Worm (Caenorhabditis elegans) whole organism, L2 larva: ENCODE data around the gene crn-5.

Experiments used
- C34F6.9 ChIP-seq: fragments of 150-350 bp; optimal IDR thresholded peaks from 2 replicates; lab custom pipeline; 2014; ENCODE audit warnings: missing biosample characterization, missing genetic modification characterization
- F13H6.1 ChIP-seq: sonication (generic microtip); optimal IDR thresholded peaks from 2 replicates; lab custom pipeline; 2016; ENCODE audit warnings: missing genetic modification characterization, missing compliant biosample characterization
- R02D3.7 ChIP-seq: fragments of 150-350 bp; optimal IDR thresholded peaks from 2 replicates; lab custom pipeline; 2014; ENCODE audit warnings: missing biosample characterization, missing genetic modification characterization
- Y55F3AM.14 ChIP-seq: fragments of 200-800 bp; sonication (Bioruptor generic); optimal IDR thresholded peaks from 2 replicates; lab custom pipeline; 2018; ENCODE audit warnings: mild to moderate bottlenecking, missing genetic modification characterization, missing compliant biosample characterization
- ZK546.5 ChIP-seq: sonication (generic microtip); optimal IDR thresholded peaks from 2 replicates; lab custom pipeline; 2017; ENCODE audit warnings: missing biosample characterization, missing genetic modification characterization
- aly-2 ChIP-seq: fragments of 150-350 bp; optimal IDR thresholded peaks from 2 replicates; lab custom pipeline; 2014; ENCODE audit warnings: missing biosample characterization, missing genetic modification characterization
- ama-1 ChIP-seq: fragments of 150-350 bp; optimal IDR thresholded peaks from 2 replicates; lab custom pipeline; 2018; ENCODE audit warnings: inconsistent platforms
- blmp-1 ChIP-seq: sonication (generic microtip); optimal IDR thresholded peaks from 2 replicates; lab custom pipeline; 2017; ENCODE audit warnings: missing genetic modification characterization, mild to moderate bottlenecking, missing compliant biosample characterization, antibody characterized with exemption, moderate library complexity; ENCODE audit not compliant: insufficient read depth
- ceh-82 ChIP-seq: fragments of 150-350 bp; optimal IDR thresholded peaks from 2 replicates; lab custom pipeline; 2014; ENCODE audit warnings: missing biosample characterization, missing genetic modification characterization
- crh-2 ChIP-seq: sonication (generic microtip); optimal IDR thresholded peaks from 2 replicates; lab custom pipeline; 2017; ENCODE audit warnings: missing biosample characterization, missing genetic modification characterization
- dmd-4 ChIP-seq: sonication (generic microtip); optimal IDR thresholded peaks from 2 replicates; lab custom pipeline; 2017; ENCODE audit warnings: missing biosample characterization, missing genetic modification characterization
- egl-27 ChIP-seq: sonication (generic microtip); optimal IDR thresholded peaks from 3 replicates; lab custom pipeline; 2017; ENCODE audit warnings: missing biosample characterization, missing genetic modification reagents, missing genetic modification characterization
- elt-1 ChIP-seq: fragments of 150-350 bp; optimal IDR thresholded peaks from 2 replicates; lab custom pipeline; 2014; ENCODE audit warnings: missing biosample characterization, missing genetic modification characterization
- elt-3 ChIP-seq: sonication (generic microtip); optimal IDR thresholded peaks from 2 replicates; lab custom pipeline; 2017; ENCODE audit warnings: missing biosample characterization, missing genetic modification characterization
- fos-1 ChIP-seq: fragments of 150-350 bp; optimal IDR thresholded peaks from 2 replicates; lab custom pipeline; 2014; ENCODE audit warnings: missing biosample characterization, missing genetic modification characterization
- gmeb-1 ChIP-seq: fragments of 150-350 bp; optimal IDR thresholded peaks from 2 replicates; lab custom pipeline; 2014; ENCODE audit warnings: missing biosample characterization, missing genetic modification characterization
- lin-11 ChIP-seq: fragments of 150-350 bp; sonication (generic microtip); optimal IDR thresholded peaks from 2 replicates; lab custom pipeline; 2014; ENCODE audit warnings: missing biosample characterization, missing genetic modification characterization, inconsistent platforms, mixed read lengths
- lin-13 ChIP-seq: fragments of 150-350 bp; optimal IDR thresholded peaks from 2 replicates; lab custom pipeline; 2014; ENCODE audit warnings: missing biosample characterization, missing genetic modification reagents, missing genetic modification characterization
- lin-39 ChIP-seq: fragments of 150-350 bp; optimal IDR thresholded peaks from 2 replicates; lab custom pipeline; 2014; ENCODE audit warnings: missing biosample characterization, missing genetic modification reagents, missing genetic modification characterization
- lsy-2 ChIP-seq, 2 experiments: fragments of 150-350 bp in 1 of 2; sonication (generic microtip) in 1 of 2; optimal IDR thresholded peaks; 2 replicates each; lab custom pipeline; 2014 to 2017; ENCODE audit warnings: missing biosample characterization in 2 of 2, missing genetic modification characterization in 2 of 2
- mab-5 ChIP-seq: fragments of 150-350 bp; optimal IDR thresholded peaks from 2 replicates; lab custom pipeline; 2014; ENCODE audit warnings: missing biosample characterization, missing genetic modification characterization
- mdl-1 ChIP-seq, 2 experiments: fragments of 150-350 bp in 1 of 2; sonication (generic microtip) in 1 of 2; optimal IDR thresholded peaks; 2 replicates each; lab custom pipeline; 2017; ENCODE audit warnings: missing biosample characterization in 2 of 2, missing genetic modification characterization in 2 of 2
- nhr-10 ChIP-seq: sonication (generic microtip); optimal IDR thresholded peaks from 2 replicates; lab custom pipeline; 2017; ENCODE audit warnings: missing biosample characterization, missing genetic modification characterization
- nhr-11 ChIP-seq: fragments of 150-350 bp; optimal IDR thresholded peaks from 2 replicates; lab custom pipeline; 2014; ENCODE audit warnings: missing biosample characterization, missing genetic modification characterization
- nhr-129 ChIP-seq: fragments of 150-350 bp; optimal IDR thresholded peaks from 2 replicates; lab custom pipeline; 2014; ENCODE audit warnings: missing biosample characterization, missing genetic modification characterization
- nhr-21 ChIP-seq: fragments of 150-350 bp; optimal IDR thresholded peaks from 2 replicates; lab custom pipeline; 2014; ENCODE audit warnings: missing biosample characterization, missing genetic modification characterization
- nhr-23 ChIP-seq: fragments of 150-350 bp; optimal IDR thresholded peaks from 2 replicates; lab custom pipeline; 2014; ENCODE audit warnings: missing biosample characterization, missing genetic modification reagents, missing genetic modification characterization
- nhr-237 ChIP-seq: fragments of 150-350 bp; optimal IDR thresholded peaks from 2 replicates; lab custom pipeline; 2014; ENCODE audit warnings: missing biosample characterization, missing genetic modification characterization
- nhr-25 ChIP-seq: fragments of 150-350 bp; sonication (generic microtip); optimal IDR thresholded peaks from 3 replicates; lab custom pipeline; 2014; ENCODE audit warnings: missing biosample characterization, missing genetic modification characterization
- nhr-6 ChIP-seq: fragments of 150-350 bp; optimal IDR thresholded peaks from 2 replicates; lab custom pipeline; 2014; ENCODE audit warnings: missing biosample characterization, missing genetic modification characterization
- nhr-77 ChIP-seq: fragments of 150-350 bp; optimal IDR thresholded peaks from 2 replicates; lab custom pipeline; 2014; ENCODE audit warnings: missing biosample characterization, missing genetic modification characterization
- peb-1 ChIP-seq: fragments of 150-350 bp; optimal IDR thresholded peaks from 2 replicates; lab custom pipeline; 2014; ENCODE audit warnings: missing biosample characterization, missing genetic modification characterization
- sem-4 ChIP-seq: fragments of 150-350 bp; optimal IDR thresholded peaks from 2 replicates; lab custom pipeline; 2014; ENCODE audit warnings: missing biosample characterization, missing genetic modification reagents, missing genetic modification characterization
- skn-1 ChIP-seq: sonication (generic microtip); optimal IDR thresholded peaks from 2 replicates; lab custom pipeline; 2017; ENCODE audit warnings: missing biosample characterization, missing genetic modification characterization
- sma-3 ChIP-seq: sonication (generic microtip); optimal IDR thresholded peaks from 2 replicates; lab custom pipeline; 2016; ENCODE audit warnings: missing genetic modification reagents, missing genetic modification characterization, missing compliant biosample characterization
- sma-9 ChIP-seq, 2 experiments: fragments of 150-350 bp in 1 of 2; sonication (generic microtip) in 1 of 2; optimal IDR thresholded peaks; 2 replicates each; lab custom pipeline; 2014 to 2016; ENCODE audit warnings: missing genetic modification characterization in 2 of 2, mild to moderate bottlenecking in 1 of 2, missing biosample characterization in 1 of 2, missing compliant biosample characterization in 1 of 2, missing genetic modification reagents in 1 of 2, moderate library complexity in 1 of 2
- snpc-4 ChIP-seq: fragments of 150-350 bp; optimal IDR thresholded peaks from 2 replicates; lab custom pipeline; 2014; ENCODE audit warnings: missing biosample characterization, missing genetic modification characterization
- unc-39 ChIP-seq: fragments of 150-350 bp; optimal IDR thresholded peaks from 2 replicates; lab custom pipeline; 2014; ENCODE audit warnings: missing biosample characterization, missing genetic modification characterization
- unc-55 ChIP-seq: fragments of 150-350 bp; sonication (generic microtip); optimal IDR thresholded peaks from 3 replicates; lab custom pipeline; 2014; ENCODE audit warnings: missing biosample characterization, missing genetic modification reagents, missing genetic modification characterization
- unc-62 ChIP-seq: fragments of 150-350 bp; optimal IDR thresholded peaks from 2 replicates; lab custom pipeline; 2014; ENCODE audit warnings: missing biosample characterization, missing genetic modification reagents, missing genetic modification characterization
- zag-1 ChIP-seq: fragments of 150-350 bp; optimal IDR thresholded peaks from 2 replicates; lab custom pipeline; 2014; ENCODE audit warnings: missing biosample characterization, missing genetic modification characterization
- ztf-1 ChIP-seq: fragments of 200-800 bp; sonication (Bioruptor generic); conservative IDR thresholded peaks from 2 replicates; pipeline ENCODE4 v1.3.6; 2022; ENCODE audit warnings: missing genetic modification characterization, missing compliant biosample characterization
- ztf-11 ChIP-seq: sonication (generic microtip); optimal IDR thresholded peaks from 2 replicates; lab custom pipeline; 2017; ENCODE audit warnings: missing biosample characterization, missing genetic modification characterization
- ztf-4 ChIP-seq: fragments of 150-350 bp; optimal IDR thresholded peaks from 2 replicates; lab custom pipeline; 2014; ENCODE audit warnings: missing biosample characterization, missing genetic modification characterization

The crn-5 gene

DNA sequence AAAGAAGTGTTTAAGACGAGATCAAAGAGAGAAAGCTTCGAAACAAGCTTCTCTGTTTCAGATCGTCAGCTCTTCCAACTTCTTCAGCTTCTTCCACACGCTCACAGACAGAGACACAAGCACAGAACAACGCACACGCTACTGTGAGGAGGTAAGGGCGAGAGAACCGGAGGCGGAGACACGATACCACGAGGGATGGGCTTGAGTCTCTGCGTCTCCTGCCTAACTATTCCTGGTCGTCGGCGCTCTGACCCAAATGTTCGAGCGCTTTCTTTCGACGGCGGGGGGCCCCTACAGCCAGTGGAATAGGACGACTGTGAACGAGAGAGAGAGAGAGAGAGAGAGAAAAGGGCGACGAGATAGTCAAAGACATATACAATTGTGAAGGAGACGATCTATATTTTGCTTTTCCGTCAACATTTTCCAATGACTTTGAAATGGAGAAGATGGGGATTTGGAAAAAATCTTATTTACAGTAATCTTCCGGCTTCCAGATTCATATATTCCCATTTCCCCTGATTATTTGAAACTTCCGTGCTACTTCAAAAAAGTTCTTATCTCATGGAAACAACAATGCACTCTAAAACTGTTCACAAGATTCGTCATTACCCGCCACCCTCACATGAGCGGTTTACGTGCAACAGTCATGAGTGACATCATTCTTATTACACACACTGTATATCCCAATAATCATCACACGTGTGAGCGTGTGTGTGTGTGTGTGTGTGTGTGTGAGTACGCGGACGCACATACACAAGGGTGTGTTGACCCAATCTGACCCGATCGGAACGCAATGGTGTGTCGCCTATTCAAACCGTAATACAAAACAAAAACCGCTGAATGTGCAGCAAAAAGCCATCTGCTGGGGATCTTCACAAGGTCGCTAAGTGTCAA lies 43.5 kb upstream of the crn-5 start (continued):
- TF ChIP-seq unc-39 (no peak), C34F6.9 (tag; lab: Kevin White, UChicago) (peak; percentile 90), sem-4 (tag; lab: Kevin White, UChicago) (peak; percentile 91), nhr-10 (no peak), mdl-1 (tag; optimal IDR thresholded peaks at IDR 0.05; lab: Kevin White, UChicago) (peak; percentile 93), ZK546.5 (tag; lab: Kevin White, UChicago) (no peak), mab-5 (tag; lab: Kevin White, UChicago) (peak; percentile 82), nhr-23 (no peak), crh-2 (tag; lab: Kevin White, UChicago) (peak; percentile 71), ceh-82 (peak; percentile 56), ama-1 (lab: Kevin White, UChicago) (peak; percentile 95), nhr-129 (tag; lab: Kevin White, UChicago) (peak; percentile 92), skn-1 (tag; lab: Kevin White, UChicago) (no peak), F13H6.1 (tag; lab: Kevin White, UChicago) (peak; percentile 89), nhr-11 (tag; lab: Kevin White, UChicago) (peak; percentile 40), Y55F3AM.14 (GFP tag; lab: Kevin White, UChicago) (peak; percentile 57), lin-13 (GFP tag; lab: Kevin White, UChicago) (peak; percentile 86), ztf-11 (tag; lab: Kevin White, UChicago) (no peak), unc-62 (no peak), lin-39 (no peak), elt-1 (tag; lab: Kevin White, UChicago) (no peak), elt-3 (tag; lab: Kevin White, UChicago) (no peak), blmp-1 (peak; percentile 50)

DNA sequence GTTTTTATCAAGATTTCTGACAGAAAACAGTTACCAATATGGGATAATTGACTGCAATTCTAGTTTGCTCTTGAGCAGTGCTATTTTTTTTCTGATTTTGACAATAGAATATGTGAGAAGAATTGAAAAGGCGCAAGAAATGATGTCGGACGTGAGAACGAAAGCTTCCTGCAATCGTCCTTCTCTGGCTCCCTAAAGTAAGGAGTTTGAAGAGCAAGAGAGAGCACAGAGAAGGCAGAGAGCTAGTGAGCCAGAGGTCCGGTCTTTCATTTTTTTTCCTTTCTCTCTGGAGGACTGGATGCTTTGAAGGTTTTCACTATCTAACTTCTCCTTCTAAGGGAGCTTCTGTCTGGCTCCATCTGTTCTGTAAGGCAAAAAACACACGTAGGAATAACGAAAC lies 42.4 kb upstream of the crn-5 start:
- TF ChIP-seq zag-1 (tag; lab: Kevin White, UChicago) (peak; percentile 4), mdl-1 (tag; optimal IDR thresholded peaks at IDR 0.05; lab: Kevin White, UChicago) (peak in 1 of 2 experiments; percentile 19), sma-9 (GFP tag; optimal IDR thresholded peaks at IDR 0.05; lab: Kevin White, UChicago) (no peak), sma-9 (tag; optimal IDR thresholded peaks at IDR 0.05; lab: Kevin White, UChicago) (no peak), fos-1 (no peak), unc-62 (no peak), sem-4 (tag; lab: Kevin White, UChicago) (no peak), nhr-21 (tag; lab: Kevin White, UChicago) (no peak), lsy-2 (tag; optimal IDR thresholded peaks at IDR 0.05; lab: Kevin White, UChicago) (no peak), nhr-6 (tag; lab: Kevin White, UChicago) (no peak), nhr-25 (tag; lab: Kevin White, UChicago) (no peak), nhr-129 (tag; lab: Kevin White, UChicago) (peak; percentile 44), gmeb-1 (tag; lab: Kevin White, UChicago) (no peak), R02D3.7 (tag; lab: Kevin White, UChicago) (no peak), lin-11 (peak; percentile 31), crh-2 (tag; lab: Kevin White, UChicago) (peak; percentile 6), elt-3 (tag; lab: Kevin White, UChicago) (no peak), ztf-1 (no peak)

ce11 chrII:10550872-10551647 lies 41.5 kb upstream of the crn-5 start:
- TF ChIP-seq ZK546.5 (tag; lab: Kevin White, UChicago) (no peak), ceh-82 (no peak), elt-1 (tag; lab: Kevin White, UChicago) (no peak), dmd-4 (tag; lab: Kevin White, UChicago) (no peak), nhr-25 (tag; lab: Kevin White, UChicago) (peak; percentile 58), ztf-1 (no peak), egl-27 (tag; lab: Kevin White, UChicago) (no peak), Y55F3AM.14 (GFP tag; lab: Kevin White, UChicago) (no peak), lin-11 (no peak), ztf-4 (tag; lab: Kevin White, UChicago) (no peak), gmeb-1 (tag; lab: Kevin White, UChicago) (no peak), peb-1 (tag; lab: Kevin White, UChicago) (no peak), ztf-11 (tag; lab: Kevin White, UChicago) (no peak), crh-2 (tag; lab: Kevin White, UChicago) (no peak), nhr-6 (tag; lab: Kevin White, UChicago) (no peak), unc-55 (GFP tag; lab: Kevin White, UChicago) (no peak), skn-1 (tag; lab: Kevin White, UChicago) (no peak), aly-2 (no peak), nhr-237 (tag; lab: Kevin White, UChicago) (no peak), snpc-4 (tag; lab: Kevin White, UChicago) (no peak), F13H6.1 (tag; lab: Kevin White, UChicago) (peak; percentile 21), nhr-11 (tag; lab: Kevin White, UChicago) (peak; percentile 47), nhr-129 (tag; lab: Kevin White, UChicago) (peak; percentile 4), zag-1 (tag; lab: Kevin White, UChicago) (no peak), sma-3 (GFP tag; lab: Kevin White, UChicago) (no peak), blmp-1 (no peak), nhr-77 (tag; lab: Kevin White, UChicago) (no peak), nhr-21 (tag; lab: Kevin White, UChicago) (no peak)
